Worm (Caenorhabditis elegans) whole organism, mixed stage, embryonic: ENCODE measurements around the gene lgc-31.

Experiments used
- flh-1 ChIP-seq: fragments of 200-800 bp; sonication (Bioruptor generic); optimal IDR thresholded peaks from 2 replicates; lab custom pipeline; 2018; ENCODE audit warnings: mild to moderate bottlenecking, missing genetic modification characterization, moderate library complexity, missing compliant biosample characterization
- lsy-2 ChIP-seq: fragments of 150-350 bp; optimal IDR thresholded peaks from 2 replicates; lab custom pipeline; 2014; ENCODE audit warnings: missing biosample characterization, missing genetic modification characterization
- mep-1 ChIP-seq: fragments of 150-350 bp; optimal IDR thresholded peaks from 2 replicates; lab custom pipeline; 2017; ENCODE audit warnings: missing biosample characterization, missing genetic modification reagents, missing genetic modification characterization, inconsistent platforms
- nhr-12 ChIP-seq: fragments of 150-350 bp; optimal IDR thresholded peaks from 2 replicates; lab custom pipeline; 2014; ENCODE audit warnings: missing biosample characterization, missing genetic modification characterization
- nhr-76 ChIP-seq: sonication (generic microtip); optimal IDR thresholded peaks from 2 replicates; lab custom pipeline; 2017; ENCODE audit warnings: missing biosample characterization, missing genetic modification characterization
- pha-4 ChIP-seq: fragments of 150-350 bp; optimal IDR thresholded peaks from 2 replicates; lab custom pipeline; 2018; ENCODE audit warnings: missing biosample characterization, missing genetic modification reagents, missing genetic modification characterization
- unc-39 ChIP-seq: fragments of 150-350 bp; optimal IDR thresholded peaks from 2 replicates; lab custom pipeline; 2014; ENCODE audit warnings: missing biosample characterization, missing genetic modification characterization
- ztf-11 ChIP-seq: fragments of 150-350 bp; optimal IDR thresholded peaks from 2 replicates; lab custom pipeline; 2014; ENCODE audit warnings: missing biosample characterization, missing genetic modification characterization

DNA sequence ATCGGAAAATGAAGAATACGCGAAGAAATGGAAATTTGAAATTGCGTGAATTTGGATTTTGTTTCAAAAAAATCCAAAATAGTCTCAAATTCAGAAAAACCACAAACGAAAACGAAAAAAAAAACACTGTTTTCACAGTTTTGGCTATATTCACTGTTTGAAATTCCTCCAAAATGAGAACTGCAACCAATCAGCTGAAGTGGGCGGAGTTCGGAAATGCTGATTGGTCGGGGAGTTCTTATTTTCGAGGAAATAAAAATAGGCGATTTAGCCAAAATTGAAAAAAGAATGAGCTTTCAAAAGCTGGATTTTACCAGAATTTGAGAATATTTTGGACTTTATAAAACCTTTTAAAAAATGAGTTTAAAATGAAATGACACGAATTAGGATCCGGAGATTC is 23.1 kb upstream of the lgc-31 start, which contains the start of gene glb-14:
- TF ChIP-seq flh-1 (GFP tag; lab: Kevin White, UChicago) (no peak), nhr-12 (tag; lab: Kevin White, UChicago) (no peak), lsy-2 (tag; lab: Kevin White, UChicago) (no peak), pha-4 (tag; lab: Kevin White, UChicago) (no peak), nhr-76 (tag; lab: Kevin White, UChicago) (no peak), mep-1 (tag; lab: Kevin White, UChicago) (no peak), unc-39 (tag; lab: Kevin White, UChicago) (no peak), ztf-11 (tag; lab: Kevin White, UChicago) (no peak)
